Worm (Caenorhabditis elegans) whole organism, young adult: ENCODE data around the gene H01G02.4.
A peak's percentile ranks its signal among the peaks of the same experiment; 100 is the strongest.

Experiments used
- B0336.3 ChIP-seq: fragments of 200-800 bp; sonication (Bioruptor generic); IDR thresholded peaks from 2 replicates; pipeline ENCODE4 v1.3.6; 2022; ENCODE audit warnings: missing genetic modification characterization, missing compliant biosample characterization
- C06A6.2 ChIP-seq: fragments of 200-800 bp; sonication (Bioruptor generic); conservative IDR thresholded peaks from 2 replicates; pipeline ENCODE4 v1.3.6; 2022; ENCODE audit warnings: missing genetic modification characterization, missing compliant biosample characterization
- D2030.7 ChIP-seq: fragments of 200-800 bp; sonication (Bioruptor generic); IDR thresholded peaks from 2 replicates; pipeline ENCODE4 v1.3.6; 2022; ENCODE audit warnings: missing genetic modification reagents, missing genetic modification characterization, missing compliant biosample characterization
- F10E7.11 ChIP-seq: sonication (generic microtip); optimal IDR thresholded peaks from 2 replicates; lab custom pipeline; 2017; ENCODE audit warnings: mild to moderate bottlenecking, missing genetic modification characterization, moderate library complexity, missing compliant biosample characterization
- F33H1.4 ChIP-seq: fragments of 200-800 bp; sonication (Bioruptor generic); IDR thresholded peaks from 2 replicates; pipeline ENCODE4 v1.3.6; 2022; ENCODE audit warnings: missing genetic modification reagents, missing genetic modification characterization, missing compliant biosample characterization
- F37B4.10 ChIP-seq: fragments of 200-800 bp; sonication (Bioruptor generic); IDR thresholded peaks from 2 replicates; pipeline ENCODE4 v1.3.6; 2022; ENCODE audit warnings: missing genetic modification characterization, missing compliant biosample characterization
- Y95B8A.8 ChIP-seq: fragments of 200-800 bp; sonication (Bioruptor generic); IDR thresholded peaks from 2 replicates; pipeline ENCODE4 v1.3.6; 2022; ENCODE audit warnings: missing genetic modification reagents, missing genetic modification characterization, missing compliant biosample characterization
- ZK185.1 ChIP-seq: sonication (generic microtip); optimal IDR thresholded peaks from 2 replicates; lab custom pipeline; 2016; ENCODE audit warnings: mild to moderate bottlenecking, missing genetic modification characterization, missing compliant biosample characterization; ENCODE audit not compliant: poor library complexity, severe bottlenecking
- ama-1 ChIP-seq, 3 experiments: fragments of 150-350 bp in 1 of 3; sonication (generic microtip) in 2 of 3; optimal IDR thresholded peaks; 2 replicates each; lab custom pipeline; 2014 to 2018; ENCODE audit warnings: missing biosample characterization in 2 of 3, missing genetic modification characterization in 2 of 3, missing genetic modification reagents in 2 of 3
- attf-6 ChIP-seq: fragments of 200-800 bp; sonication (Bioruptor generic); IDR thresholded peaks from 2 replicates; pipeline ENCODE4 v1.3.6; 2022; ENCODE audit warnings: missing genetic modification reagents, missing genetic modification characterization, missing compliant biosample characterization
- bed-2 ChIP-seq: fragments of 200-800 bp; sonication (Bioruptor generic); IDR thresholded peaks from 2 replicates; pipeline ENCODE4 v1.3.6; 2022; ENCODE audit warnings: missing genetic modification reagents, missing genetic modification characterization, missing compliant biosample characterization
- cebp-1 ChIP-seq, 2 experiments: fragments of 200-800 bp in 1 of 2; sonication (Bioruptor generic) in 1 of 2; sonication (generic microtip) in 1 of 2; IDR thresholded peaks in 1 of 2; optimal IDR thresholded peaks in 1 of 2; 2 replicates each; pipeline versions ENCODE4 v1.3.6 to Lab custom; 2017 to 2022; ENCODE audit warnings: missing compliant biosample characterization in 2 of 2, missing genetic modification characterization in 2 of 2, mild to moderate bottlenecking in 1 of 2, missing genetic modification reagents in 1 of 2, moderate library complexity in 1 of 2
- ceh-27 ChIP-seq: fragments of 200-800 bp; sonication (Bioruptor generic); optimal IDR thresholded peaks from 2 replicates; lab custom pipeline; 2018; ENCODE audit warnings: mild to moderate bottlenecking, missing genetic modification characterization, moderate library complexity, missing compliant biosample characterization
- ceh-40 ChIP-seq: fragments of 200-800 bp; sonication (Bioruptor generic); IDR thresholded peaks from 2 replicates; pipeline ENCODE4 v1.3.6; 2022; ENCODE audit warnings: missing genetic modification characterization, missing compliant biosample characterization
- ceh-58 ChIP-seq: fragments of 200-800 bp; sonication (Bioruptor generic); IDR thresholded peaks from 2 replicates; pipeline ENCODE4 v1.3.6; 2022; ENCODE audit warnings: missing genetic modification characterization, missing compliant biosample characterization
- ceh-91 ChIP-seq: fragments of 200-800 bp; sonication (Bioruptor generic); IDR thresholded peaks from 2 replicates; pipeline ENCODE4 v1.3.6; 2022; ENCODE audit warnings: missing genetic modification reagents, missing genetic modification characterization, missing compliant biosample characterization
- die-1 ChIP-seq: sonication (generic microtip); optimal IDR thresholded peaks from 2 replicates; lab custom pipeline; 2016; ENCODE audit warnings: missing genotype, mild to moderate bottlenecking, missing genetic modification characterization, missing compliant biosample characterization
- dox-1 ChIP-seq: fragments of 200-800 bp; sonication (Bioruptor generic); IDR thresholded peaks from 2 replicates; pipeline ENCODE4 v1.3.6; 2022; ENCODE audit warnings: missing genetic modification reagents, missing genetic modification characterization, missing compliant biosample characterization
- dpl-1 ChIP-seq: fragments of 150-350 bp; optimal IDR thresholded peaks from 2 replicates; lab custom pipeline; 2014; ENCODE audit warnings: missing biosample characterization, missing genetic modification reagents, missing genetic modification characterization
- egl-18 ChIP-seq: fragments of 200-800 bp; sonication (Bioruptor generic); IDR thresholded peaks from 2 replicates; pipeline ENCODE4 v1.3.6; 2022; ENCODE audit warnings: missing genetic modification reagents, missing genetic modification characterization, missing compliant biosample characterization
- egl-44 ChIP-seq: fragments of 200-800 bp; sonication (Bioruptor generic); IDR thresholded peaks from 2 replicates; pipeline ENCODE4 v1.3.6; 2022; ENCODE audit warnings: missing genetic modification reagents, missing genetic modification characterization, missing compliant biosample characterization
- egrh-3 ChIP-seq: fragments of 200-800 bp; sonication (Bioruptor generic); IDR thresholded peaks from 2 replicates; pipeline ENCODE4 v1.3.6; 2022; ENCODE audit warnings: missing genetic modification reagents, missing genetic modification characterization, missing compliant biosample characterization
- fkh-3 ChIP-seq: sonication (generic microtip); optimal IDR thresholded peaks from 2 replicates; lab custom pipeline; 2016; ENCODE audit warnings: mild to moderate bottlenecking, missing genetic modification characterization, missing compliant biosample characterization
- hlh-12 ChIP-seq: sonication (generic microtip); optimal IDR thresholded peaks from 2 replicates; lab custom pipeline; 2016; ENCODE audit warnings: missing genetic modification characterization, missing compliant biosample characterization
- hmg-20 ChIP-seq: fragments of 200-800 bp; sonication (Bioruptor generic); IDR thresholded peaks from 2 replicates; pipeline ENCODE4 v1.3.6; 2022; ENCODE audit warnings: missing genetic modification reagents, missing genetic modification characterization, missing compliant biosample characterization
- hrde-1 ChIP-seq: sonication (generic microtip); optimal IDR thresholded peaks from 2 replicates; lab custom pipeline; 2016; ENCODE audit warnings: missing genetic modification characterization, mild to moderate bottlenecking, missing compliant biosample characterization, moderate library complexity, missing genotype, missing genetic modification reagents, borderline replicate concordance
- lin-26 ChIP-seq: fragments of 200-800 bp; sonication (Bioruptor generic); IDR thresholded peaks from 2 replicates; pipeline ENCODE4 v1.3.6; 2022; ENCODE audit warnings: missing genetic modification reagents, missing genetic modification characterization, missing compliant biosample characterization
- lsy-27 ChIP-seq: sonication (generic microtip); optimal IDR thresholded peaks from 2 replicates; lab custom pipeline; 2017; ENCODE audit warnings: missing genetic modification characterization, mild to moderate bottlenecking, missing compliant biosample characterization, antibody characterized with exemption, missing genotype, borderline replicate concordance; ENCODE audit not compliant: insufficient read depth
- mcd-1 ChIP-seq: fragments of 200-800 bp; sonication (Bioruptor generic); IDR thresholded peaks from 2 replicates; pipeline ENCODE4 v1.3.6; 2022; ENCODE audit warnings: missing genetic modification reagents, missing genetic modification characterization, missing compliant biosample characterization
- mes-4 ChIP-seq: sonication (generic microtip); optimal IDR thresholded peaks from 2 replicates; lab custom pipeline; 2016; ENCODE audit warnings: missing genotype, missing genetic modification characterization, missing compliant biosample characterization
- nfyb-1 ChIP-seq: fragments of 200-800 bp; sonication (Bioruptor generic); IDR thresholded peaks from 2 replicates; pipeline ENCODE4 v1.3.6; 2022; ENCODE audit warnings: missing genetic modification reagents, missing genetic modification characterization, missing compliant biosample characterization
- nhr-80 ChIP-seq: sonication (generic microtip); optimal IDR thresholded peaks from 2 replicates; lab custom pipeline; 2016; ENCODE audit warnings: missing genetic modification characterization, missing compliant biosample characterization
- nhr-90 ChIP-seq: sonication (generic microtip); optimal IDR thresholded peaks from 2 replicates; lab custom pipeline; 2016; ENCODE audit warnings: missing genotype, mild to moderate bottlenecking, missing genetic modification characterization, missing compliant biosample characterization
- pha-4 ChIP-seq: fragments of 150-350 bp; sonication (generic microtip); optimal IDR thresholded peaks from 2 replicates; lab custom pipeline; 2014; ENCODE audit warnings: missing biosample characterization, missing genetic modification reagents, missing genetic modification characterization
- rcor-1 ChIP-seq: fragments of 200-800 bp; sonication (Bioruptor generic); IDR thresholded peaks from 2 replicates; pipeline ENCODE4 v1.3.6; 2022; ENCODE audit warnings: missing genetic modification reagents, missing genetic modification characterization, missing compliant biosample characterization
- rpc-1 ChIP-seq, 2 experiments: fragments of 150-350 bp in 1 of 2; sonication (generic microtip) in 1 of 2; optimal IDR thresholded peaks; 2 replicates each; lab custom pipeline; 2014 to 2018; ENCODE audit warnings: missing biosample characterization in 1 of 2, missing genetic modification characterization in 1 of 2, missing genetic modification reagents in 1 of 2, missing genotype in 1 of 2
- sdz-38 ChIP-seq: sonication (generic microtip); optimal IDR thresholded peaks from 2 replicates; lab custom pipeline; 2016; ENCODE audit warnings: missing genotype, missing genetic modification characterization, missing compliant biosample characterization
- sea-2 ChIP-seq: fragments of 200-800 bp; sonication (Bioruptor generic); IDR thresholded peaks from 2 replicates; pipeline ENCODE4 v1.3.6; 2022; ENCODE audit warnings: missing genetic modification characterization, missing compliant biosample characterization
- snpc-1.3 ChIP-seq: sonication (generic microtip); optimal IDR thresholded peaks from 2 replicates; lab custom pipeline; 2017; ENCODE audit warnings: missing genetic modification characterization, mild to moderate bottlenecking, missing compliant biosample characterization, antibody characterized with exemption, moderate library complexity, missing genotype, missing genetic modification reagents; ENCODE audit not compliant: insufficient read depth
- snpc-4 ChIP-seq, 5 experiments: fragments of 150-350 bp in 1 of 5; sonication (generic microtip) in 4 of 5; optimal IDR thresholded peaks; 2 replicates each; lab custom pipeline; 2014 to 2018; ENCODE audit warnings: missing genetic modification characterization in 5 of 5, missing biosample characterization in 3 of 5, antibody characterized with exemption in 2 of 5, mild to moderate bottlenecking in 2 of 5, missing compliant biosample characterization in 2 of 5, missing genotype in 2 of 5, moderate library complexity in 2 of 5, missing genetic modification reagents in 1 of 5
- somi-1 ChIP-seq: fragments of 200-800 bp; sonication (Bioruptor generic); optimal IDR thresholded peaks from 2 replicates; lab custom pipeline; 2018; ENCODE audit warnings: mild to moderate bottlenecking, missing genetic modification characterization, missing compliant biosample characterization
- tbx-9 ChIP-seq: sonication (generic microtip); optimal IDR thresholded peaks from 2 replicates; lab custom pipeline; 2016; ENCODE audit warnings: borderline replicate concordance, missing genetic modification characterization, inconsistent platforms, missing compliant biosample characterization
- tlf-1 ChIP-seq: fragments of 200-800 bp; sonication (Bioruptor generic); optimal IDR thresholded peaks from 2 replicates; lab custom pipeline; 2018; ENCODE audit warnings: mild to moderate bottlenecking, missing genetic modification characterization, missing compliant biosample characterization
- unc-130 ChIP-seq: sonication (generic microtip); optimal IDR thresholded peaks from 2 replicates; lab custom pipeline; 2016; ENCODE audit warnings: missing genetic modification reagents, missing genetic modification characterization, missing compliant biosample characterization
- zim-3 ChIP-seq: sonication (generic microtip); optimal IDR thresholded peaks from 2 replicates; lab custom pipeline; 2017; ENCODE audit warnings: mild to moderate bottlenecking, missing genetic modification characterization, moderate library complexity, missing compliant biosample characterization
- ztf-3 ChIP-seq: fragments of 200-800 bp; sonication (Bioruptor generic); optimal IDR thresholded peaks from 2 replicates; lab custom pipeline; 2018; ENCODE audit warnings: mild to moderate bottlenecking, missing genetic modification characterization, missing compliant biosample characterization
- ztf-6 ChIP-seq: fragments of 200-800 bp; sonication (Bioruptor generic); IDR thresholded peaks from 2 replicates; pipeline ENCODE4 v1.3.6; 2022; ENCODE audit warnings: missing genetic modification reagents, missing genetic modification characterization, missing compliant biosample characterization

The H01G02.4 gene

ce11 chrIV:11809708-11810114, 6.8 kb upstream of the H01G02.4 start:
- TF ChIP-seq ama-1 (optimal IDR thresholded peaks at IDR 0.05; lab: Kevin White, UChicago) (no peak), ama-1 (GFP tag; optimal IDR thresholded peaks at IDR 0.05; lab: Kevin White, UChicago) (no peak), egl-44 (GFP tag; lab: Robert Waterston, UW) (0 out of 2 replicates have a peak, but pooled peaks have one; percentile 27), dpl-1 (GFP tag; lab: Kevin White, UChicago) (no peak), C06A6.2 (GFP tag; lab: Robert Waterston, UW) (0 out of 2 replicates have a peak, but pooled peaks have one; percentile 15), sdz-38 (no peak), nhr-90 (tag; lab: Kevin White, UChicago) (no peak), F33H1.4 (GFP tag; lab: Robert Waterston, UW) (no peak), cebp-1 (GFP tag; IDR thresholded peaks at IDR 0.05; lab: Robert Waterston, UW) (no peak), cebp-1 (tag; optimal IDR thresholded peaks at IDR 0.05; lab: Kevin White, UChicago) (peak; percentile 65), ZK185.1 (tag; lab: Kevin White, UChicago) (peak; percentile 40), bed-2 (GFP tag; lab: Robert Waterston, UW) (no peak), ceh-27 (GFP tag; lab: Kevin White, UChicago) (peak; percentile 49), ceh-58 (GFP tag; lab: Robert Waterston, UW) (no peak), snpc-4 (GFP tag; optimal IDR thresholded peaks at IDR 0.05; lab: Kevin White, UChicago) (no peak), snpc-4 (tag; optimal IDR thresholded peaks at IDR 0.05; lab: Kevin White, UChicago) (peak in 1 of 4 experiments; percentile 28), egrh-3 (0 out of 2 replicates have a peak, but pooled peaks have one; percentile 3), egl-18 (no peak), somi-1 (GFP tag; lab: Kevin White, UChicago) (peak; percentile 75), F37B4.10 (GFP tag; lab: Robert Waterston, UW) (no peak), F10E7.11 (tag; lab: Kevin White, UChicago) (no peak), hmg-20 (GFP tag; lab: Robert Waterston, UW) (no peak), dox-1 (GFP tag; lab: Robert Waterston, UW) (no peak), tlf-1 (no peak), snpc-1.3 (tag; lab: Kevin White, UChicago) (no peak), sea-2 (GFP tag; lab: Robert Waterston, UW) (no peak), ceh-91 (GFP tag; lab: Robert Waterston, UW) (no peak), nhr-80 (tag; lab: Kevin White, UChicago) (peak; percentile 21), attf-6 (no peak), die-1 (peak; percentile 34), pha-4 (no peak), nfyb-1 (GFP tag; lab: Robert Waterston, UW) (no peak), lsy-27 (tag; lab: Kevin White, UChicago) (no peak), mcd-1 (no peak; the same call in 1 of the 2 replicates), ceh-40 (GFP tag; lab: Robert Waterston, UW) (no peak), D2030.7 (GFP tag; lab: Robert Waterston, UW) (no peak), fkh-3 (tag; lab: Kevin White, UChicago) (no peak), ztf-3 (no peak), rpc-1 (optimal IDR thresholded peaks at IDR 0.05; lab: Kevin White, UChicago) (no peak), rpc-1 (tag; optimal IDR thresholded peaks at IDR 0.05; lab: Kevin White, UChicago) (no peak), unc-130 (GFP tag; lab: Kevin White, UChicago) (no peak), tbx-9 (no peak), zim-3 (tag; lab: Kevin White, UChicago) (no peak), mes-4 (tag; lab: Kevin White, UChicago) (no peak), B0336.3 (GFP tag; lab: Robert Waterston, UW) (no peak), Y95B8A.8 (GFP tag; lab: Robert Waterston, UW) (no peak), lin-26 (GFP tag; lab: Robert Waterston, UW) (peak; percentile 69; the same call in 1 of the 2 replicates), ztf-6 (no peak), hrde-1 (tag; lab: Kevin White, UChicago) (no peak), hlh-12 (tag; lab: Kevin White, UChicago) (no peak), rcor-1 (0 out of 2 replicates have a peak, but pooled peaks have one; percentile 26)
